Fruit fly (Drosophila melanogaster) Kc167 (cell line): ENCODE results near the gene CG13003.

Experiments used
- Myc ChIP-seq: fragments of >200 bp; optimal IDR thresholded peaks from 2 replicates; lab custom pipeline; 2017; ENCODE audit warnings: missing external identifiers
- Sin3A ChIP-seq: fragments of >200 bp; optimal IDR thresholded peaks from 2 replicates; lab custom pipeline; 2018; ENCODE audit warnings: missing external identifiers
- h ChIP-seq: fragments of >200 bp; optimal IDR thresholded peaks from 3 replicates; lab custom pipeline; 2018; ENCODE audit warnings: missing external identifiers
- insv ChIP-seq: fragments of >200 bp; optimal IDR thresholded peaks from 3 replicates; lab custom pipeline; 2018; ENCODE audit warnings: missing external identifiers
- psq ChIP-seq: fragments of >200 bp; optimal IDR thresholded peaks from 2 replicates; lab custom pipeline; 2017; ENCODE audit warnings: missing external identifiers
- ttk ChIP-seq: sonication (Bioruptor generic); optimal IDR thresholded peaks from 2 replicates; lab custom pipeline; 2017; ENCODE audit warnings: missing external identifiers

DNA sequence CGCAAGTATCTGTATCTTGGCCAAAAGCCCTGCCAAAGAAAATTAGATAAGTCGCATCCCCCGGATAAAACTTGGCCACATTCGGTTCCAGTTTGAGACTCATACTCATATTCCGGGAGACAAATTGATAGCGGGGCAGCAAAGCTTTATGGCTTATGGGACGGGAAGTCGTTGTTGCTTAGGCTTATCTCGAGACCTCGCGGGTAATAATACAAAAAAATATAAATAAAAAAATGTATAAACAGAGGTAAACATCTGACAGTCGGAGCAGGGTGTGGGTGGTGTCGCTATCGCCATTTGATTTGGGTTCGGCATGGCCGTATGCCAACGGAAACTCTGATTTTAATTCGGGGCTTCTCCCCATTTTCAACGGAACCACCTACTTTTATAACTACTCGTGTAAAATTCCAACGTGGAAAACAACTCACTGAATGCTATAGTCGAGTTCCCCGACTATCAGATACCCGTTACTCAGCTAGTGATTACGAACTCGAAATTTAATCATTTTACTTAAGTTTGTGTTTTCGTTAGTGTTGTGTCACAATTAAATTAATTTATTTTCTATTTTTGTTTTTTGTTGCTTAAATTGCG, 38.7 kb downstream of the CG13003 start:
- TF ChIP-seq psq (lab: Kevin White, UChicago) (no peak), Myc (no peak), Sin3A (lab: Kevin White, UChicago) (no peak), ttk (lab: Kevin White, UChicago) (no peak), insv (lab: Kevin White, UChicago) (no peak), h (lab: Kevin White, UChicago) (no peak)
